Worm (Caenorhabditis elegans) whole organism, L1 larva: ENCODE data around the gene ggtb-1.
A peak's percentile ranks its signal among the peaks of the same experiment; 100 is the strongest.
"Not testable (repeated sequence)": the region's sequence is repeated elsewhere in the genome, so short reads cannot be mapped to it uniquely, and the experiment has no call there.

Experiments used
- C34B4.2 ChIP-seq: sonication (generic microtip); optimal IDR thresholded peaks from 2 replicates; lab custom pipeline; 2017; ENCODE audit warnings: mild to moderate bottlenecking, missing genetic modification characterization, missing compliant biosample characterization
- aha-1 ChIP-seq: fragments of 150-350 bp; optimal IDR thresholded peaks from 2 replicates; lab custom pipeline; 2014; ENCODE audit warnings: missing biosample characterization, missing genetic modification characterization
- ama-1 ChIP-seq: fragments of 150-350 bp; optimal IDR thresholded peaks from 2 replicates; lab custom pipeline; 2014
- blmp-1 ChIP-seq: fragments of 150-350 bp; optimal IDR thresholded peaks from 2 replicates; lab custom pipeline; 2014; ENCODE audit warnings: missing biosample characterization, missing genetic modification characterization
- ceh-8 ChIP-seq: fragments of 200-800 bp; sonication (Bioruptor generic); optimal IDR thresholded peaks from 2 replicates; lab custom pipeline; 2018; ENCODE audit warnings: mild to moderate bottlenecking, missing genetic modification characterization, moderate library complexity, missing compliant biosample characterization
- ceh-82 ChIP-seq, 3 experiments: fragments of 150-350 bp in 1 of 3; sonication (generic microtip) in 2 of 3; optimal IDR thresholded peaks; 2 replicates each; lab custom pipeline; 2014 to 2017; ENCODE audit warnings: missing biosample characterization in 3 of 3, missing genetic modification characterization in 3 of 3
- ceh-88 ChIP-seq: fragments of 200-800 bp; sonication (Bioruptor generic); IDR thresholded peaks from 2 replicates; pipeline ENCODE4 v1.3.6; 2022; ENCODE audit warnings: missing genetic modification characterization, missing compliant biosample characterization
- dsc-1 ChIP-seq: sonication (generic microtip); optimal IDR thresholded peaks from 2 replicates; lab custom pipeline; 2016; ENCODE audit warnings: mild to moderate bottlenecking, missing genetic modification characterization, missing compliant biosample characterization
- efl-1 ChIP-seq, 4 experiments: fragments of 150-350 bp; optimal IDR thresholded peaks in 3 of 4; peaks in 1 of 4; 1 replicate in 1 of 4; 2 replicates in 3 of 4; lab custom pipeline; 2014; ENCODE audit warnings: missing biosample characterization in 2 of 4, missing genetic modification characterization in 2 of 4, missing genetic modification reagents in 2 of 4
- elt-2 ChIP-seq: sonication (generic microtip); optimal IDR thresholded peaks from 2 replicates; lab custom pipeline; 2016; ENCODE audit warnings: missing genetic modification characterization, mild to moderate bottlenecking, inconsistent platforms, missing compliant biosample characterization, missing genetic modification reagents
- fkh-10 ChIP-seq: sonication (generic microtip); optimal IDR thresholded peaks from 2 replicates; lab custom pipeline; 2017; ENCODE audit warnings: missing biosample characterization, missing genetic modification reagents, missing genetic modification characterization
- fkh-4 ChIP-seq: sonication (generic microtip); optimal IDR thresholded peaks from 2 replicates; lab custom pipeline; 2016; ENCODE audit warnings: missing compliant biosample characterization, missing genetic modification characterization, borderline replicate concordance
- fos-1 ChIP-seq: fragments of 150-350 bp; optimal IDR thresholded peaks from 2 replicates; lab custom pipeline; 2014; ENCODE audit warnings: missing biosample characterization, missing genetic modification characterization
- grh-1 ChIP-seq: fragments of 200-800 bp; sonication (Bioruptor generic); IDR thresholded peaks from 2 replicates; pipeline ENCODE4 v1.3.6; 2022; ENCODE audit warnings: missing genetic modification reagents, missing genetic modification characterization, missing compliant biosample characterization
- lin-14 ChIP-seq: fragments of 200-800 bp; sonication (Bioruptor generic); optimal IDR thresholded peaks from 2 replicates; lab custom pipeline; 2018; ENCODE audit warnings: mild to moderate bottlenecking, missing genetic modification characterization, moderate library complexity, missing compliant biosample characterization
- lin-15B ChIP-seq: fragments of 150-350 bp; sonication (generic microtip); optimal IDR thresholded peaks from 3 replicates; lab custom pipeline; 2014; ENCODE audit warnings: missing biosample characterization, missing genetic modification characterization
- lin-35 ChIP-seq, 2 experiments: fragments of 150-350 bp; optimal IDR thresholded peaks; 2 replicates each; lab custom pipeline; 2014; ENCODE audit warnings: missing biosample characterization in 2 of 2, missing genetic modification characterization in 2 of 2, missing genetic modification reagents in 2 of 2
- lin-39 ChIP-seq: fragments of 150-350 bp; optimal IDR thresholded peaks from 2 replicates; lab custom pipeline; 2014; ENCODE audit warnings: missing biosample characterization, missing genetic modification reagents, missing genetic modification characterization
- lsy-2 ChIP-seq, 2 experiments: fragments of 150-350 bp; optimal IDR thresholded peaks; 2 replicates each; lab custom pipeline; 2014; ENCODE audit warnings: missing biosample characterization in 2 of 2, missing genetic modification characterization in 2 of 2
- mef-2 ChIP-seq: fragments of 150-350 bp; optimal IDR thresholded peaks from 2 replicates; lab custom pipeline; 2014; ENCODE audit warnings: missing biosample characterization, missing genetic modification characterization
- nhr-19 ChIP-seq: fragments of 200-800 bp; sonication (Bioruptor generic); conservative IDR thresholded peaks from 2 replicates; pipeline ENCODE4 v1.3.6; 2022; ENCODE audit warnings: missing genetic modification characterization, missing compliant biosample characterization
- nhr-20 ChIP-seq: sonication (generic microtip); optimal IDR thresholded peaks from 2 replicates; lab custom pipeline; 2016; ENCODE audit warnings: mild to moderate bottlenecking, missing genetic modification characterization, missing compliant biosample characterization
- nhr-47 ChIP-seq: sonication (generic microtip); optimal IDR thresholded peaks from 2 replicates; lab custom pipeline; 2016; ENCODE audit warnings: mild to moderate bottlenecking, missing genetic modification characterization, moderate library complexity, missing compliant biosample characterization
- nhr-71 ChIP-seq: sonication (generic microtip); optimal IDR thresholded peaks from 2 replicates; lab custom pipeline; 2016; ENCODE audit warnings: mild to moderate bottlenecking, missing genetic modification characterization, moderate library complexity, missing compliant biosample characterization
- nhr-76 ChIP-seq: sonication (generic microtip); optimal IDR thresholded peaks from 2 replicates; lab custom pipeline; 2017; ENCODE audit warnings: missing biosample characterization, missing genetic modification characterization
- nhr-77 ChIP-seq: fragments of 150-350 bp; optimal IDR thresholded peaks from 2 replicates; lab custom pipeline; 2014; ENCODE audit warnings: missing biosample characterization, missing genetic modification characterization
- nhr-84 ChIP-seq: sonication (generic microtip); optimal IDR thresholded peaks from 2 replicates; lab custom pipeline; 2017; ENCODE audit warnings: missing biosample characterization, missing genetic modification characterization
- nhr-85 ChIP-seq: sonication (generic microtip); peaks from one replicate; lab custom pipeline; 2016; ENCODE audit warnings: missing genetic modification characterization, inconsistent platforms, missing compliant biosample characterization
- nhr-90 ChIP-seq: sonication (generic microtip); optimal IDR thresholded peaks from 2 replicates; lab custom pipeline; 2016; ENCODE audit warnings: mild to moderate bottlenecking, missing genetic modification characterization, missing compliant biosample characterization; ENCODE audit not compliant: poor library complexity
- pqm-1 ChIP-seq: sonication (generic microtip); optimal IDR thresholded peaks from 3 replicates; lab custom pipeline; 2017; ENCODE audit warnings: missing biosample characterization, missing genetic modification characterization
- rnt-1 ChIP-seq: sonication (generic microtip); optimal IDR thresholded peaks from 2 replicates; lab custom pipeline; 2016; ENCODE audit warnings: mild to moderate bottlenecking, missing genetic modification characterization, moderate library complexity, missing compliant biosample characterization
- snpc-4 ChIP-seq: fragments of 150-350 bp; optimal IDR thresholded peaks from 2 replicates; lab custom pipeline; 2014; ENCODE audit warnings: missing biosample characterization, missing genetic modification characterization
- snu-23 ChIP-seq: sonication (generic microtip); optimal IDR thresholded peaks from 2 replicates; lab custom pipeline; 2016; ENCODE audit warnings: missing genetic modification characterization, missing compliant biosample characterization
- swsn-7 ChIP-seq: sonication (generic microtip); optimal IDR thresholded peaks from 2 replicates; lab custom pipeline; 2016; ENCODE audit warnings: missing genetic modification characterization, missing compliant biosample characterization
- unc-30 ChIP-seq: sonication (generic microtip); optimal IDR thresholded peaks from 2 replicates; lab custom pipeline; 2017; ENCODE audit warnings: missing biosample characterization, missing genetic modification characterization
- xbp-1 ChIP-seq: sonication (generic microtip); optimal IDR thresholded peaks from 2 replicates; lab custom pipeline; 2016; ENCODE audit warnings: missing genetic modification characterization, missing compliant biosample characterization
- zag-1 ChIP-seq: fragments of 150-350 bp; optimal IDR thresholded peaks from 2 replicates; lab custom pipeline; 2014; ENCODE audit warnings: missing biosample characterization, missing genetic modification characterization
- ztf-4 ChIP-seq: fragments of 150-350 bp; optimal IDR thresholded peaks from 2 replicates; lab custom pipeline; 2014; ENCODE audit warnings: missing biosample characterization, missing genetic modification characterization

The ggtb-1 gene

DNA sequence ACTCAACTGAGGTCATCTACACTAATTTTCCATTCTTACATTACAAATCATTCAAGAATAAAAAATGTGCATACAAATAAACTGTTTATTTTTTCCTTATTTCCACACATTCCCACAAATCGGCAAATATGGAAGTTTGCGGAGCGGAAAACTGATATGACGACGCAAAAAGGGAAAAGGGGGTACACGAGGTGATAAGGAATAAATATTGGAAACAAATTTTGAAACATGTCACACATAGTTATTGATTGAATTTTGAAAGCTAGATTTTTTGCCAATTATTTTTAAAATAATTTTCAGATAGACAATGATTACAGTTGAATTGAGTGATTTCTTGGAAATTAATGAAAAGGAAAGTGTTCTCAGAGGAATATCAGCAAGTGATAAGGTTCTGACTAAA, 5.0 kb upstream of the ggtb-1 start, which contains the start of gene viro-2:
viro-2 (plus strand) TSS at position 301 of the 400 bp plus-strand sequence.
- TF ChIP-seq nhr-76, nhr-71, nhr-77 (tag; lab: Kevin White, UChicago): not testable (repeated sequence)

DNA sequence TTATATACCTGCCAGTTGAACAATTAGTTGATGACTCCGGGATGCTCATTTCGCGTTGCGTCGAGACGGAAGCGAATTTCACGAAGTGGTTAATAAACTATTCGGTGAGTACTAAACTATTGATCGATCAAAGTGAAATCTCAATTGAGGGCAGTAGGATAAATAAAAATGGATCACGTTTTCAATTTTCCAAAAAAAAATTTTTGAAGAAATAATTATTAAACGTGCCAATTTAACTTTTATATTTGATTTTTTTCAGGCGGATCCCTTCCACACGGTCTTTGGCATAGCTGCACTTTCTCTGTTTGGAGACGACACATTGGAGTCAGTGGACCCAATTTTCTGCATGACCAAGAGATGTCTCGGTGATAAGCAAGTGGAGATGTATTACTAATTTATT, 2.4 kb downstream of the ggtb-1 start, which contains the start of gene B0280.17:
B0280.17 (minus strand) TSS at position 101 of the 400 bp plus-strand sequence.
- TF ChIP-seq nhr-84 (no peak), ceh-8 (GFP tag; lab: Kevin White, UChicago) (no peak), nhr-90 (no peak), unc-30 (no peak), swsn-7 (tag; lab: Kevin White, UChicago) (no peak), blmp-1 (no peak), nhr-77 (tag; lab: Kevin White, UChicago) (no peak), fkh-4 (tag; lab: Kevin White, UChicago) (no peak), efl-1 (optimal IDR thresholded peaks at IDR 0.05; lab: Kevin White, UChicago) (no peak), efl-1 (GFP tag; optimal IDR thresholded peaks at IDR 0.05 in 1 of 2; lab: Kevin White, UChicago) (no peak), C34B4.2 (tag; lab: Kevin White, UChicago) (no peak), lin-39 (tag; lab: Kevin White, UChicago) (no peak), dsc-1 (tag; lab: Kevin White, UChicago) (no peak), fkh-10 (GFP tag; lab: Kevin White, UChicago) (no peak), mef-2 (tag; lab: Kevin White, UChicago) (no peak), fos-1 (tag; lab: Kevin White, UChicago) (no peak), aha-1 (tag; lab: Kevin White, UChicago) (no peak), pqm-1 (tag; lab: Kevin White, UChicago) (no peak)

DNA sequence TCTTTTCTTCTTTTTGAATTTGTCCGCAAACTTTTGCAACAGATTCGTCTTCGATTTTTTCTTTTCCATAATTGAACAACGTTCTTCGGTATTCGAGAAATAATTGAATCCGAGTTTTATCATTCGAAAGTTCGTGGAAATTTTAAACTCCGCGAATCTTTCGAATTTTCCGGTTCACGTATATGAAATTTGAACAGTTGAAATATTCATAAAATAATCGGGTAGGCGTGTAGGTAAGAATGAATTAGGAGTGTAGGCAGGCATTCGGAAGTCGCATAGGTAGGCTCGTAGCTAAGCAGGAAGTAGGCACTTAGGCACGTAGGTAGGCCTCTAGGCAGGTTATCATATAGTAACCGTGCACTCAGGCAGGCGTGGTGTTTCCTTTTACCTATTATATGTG, 4.6 kb downstream of the ggtb-1 start, which contains the start of gene B0280.11:
B0280.11 (minus strand) TSS at position 101 of the 400 bp plus-strand sequence.
- TF ChIP-seq pqm-1 (tag; lab: Kevin White, UChicago) (no peak), efl-1 (optimal IDR thresholded peaks at IDR 0.05; lab: Kevin White, UChicago) (no peak), efl-1 (GFP tag; optimal IDR thresholded peaks at IDR 0.05 in 1 of 2; lab: Kevin White, UChicago) (peak in 1 of 2 experiments; percentile 39)

- no peak for TF ChIP-seq zag-1
- TF ChIP-seq nhr-47 = peak; percentile 70
- TF ChIP-seq snu-23 (GFP tag; lab: Kevin White, UChicago) = peak; percentile 66
- no peak for TF ChIP-seq dsc-1 (tag; lab: Kevin White, UChicago)
- TF ChIP-seq snpc-4 (tag; lab: Kevin White, UChicago) = peak; percentile 97
- TF ChIP-seq nhr-19 (GFP tag; lab: Robert Waterston, UW) = peak; percentile 79
- TF ChIP-seq nhr-85 (tag; lab: Kevin White, UChicago) = peak; percentile 94
- TF ChIP-seq swsn-7 (tag; lab: Kevin White, UChicago) = peak; percentile 39
- peak in 1 of 2 experiments; percentile 41 for TF ChIP-seq lsy-2 (tag; optimal IDR thresholded peaks at IDR 0.05; lab: Kevin White, UChicago)
- TF ChIP-seq ztf-4 (tag; lab: Kevin White, UChicago) = no peak
- no peak for TF ChIP-seq lin-15B (tag; lab: Kevin White, UChicago)
- peak; percentile 83 for TF ChIP-seq nhr-90
- peak; percentile 57 for TF ChIP-seq nhr-20
- TF ChIP-seq ceh-88 (GFP tag; lab: Robert Waterston, UW) = peak; percentile 41; the same call in 1 of the 2 replicates
- peak; percentile 44 for TF ChIP-seq lin-14 (GFP tag; lab: Kevin White, UChicago)
- peak; percentile 75 for TF ChIP-seq nhr-71 (tag; lab: Kevin White, UChicago)
- TF ChIP-seq nhr-84 = no peak
- peak in 2 of 3 experiments; percentile 0 to 18 for TF ChIP-seq ceh-82 (tag; optimal IDR thresholded peaks at IDR 0.05; lab: Kevin White, UChicago)
- peak; percentile 28 to 43 for TF ChIP-seq efl-1 (optimal IDR thresholded peaks at IDR 0.05; lab: Kevin White, UChicago)
- TF ChIP-seq efl-1 (GFP tag; optimal IDR thresholded peaks at IDR 0.05 in 1 of 2; lab: Kevin White, UChicago) = peak in 1 of 2 experiments; percentile 62
- peak; percentile 43 for TF ChIP-seq ama-1 (lab: Kevin White, UChicago)
- TF ChIP-seq xbp-1 (tag; lab: Kevin White, UChicago) = peak; percentile 23
- TF ChIP-seq elt-2 = peak; percentile 46
- TF ChIP-seq grh-1 (GFP tag; lab: Robert Waterston, UW) = peak; percentile 67
- TF ChIP-seq rnt-1 (tag; lab: Kevin White, UChicago) = peak; percentile 66
- peak; percentile 1 to 42 for TF ChIP-seq lin-35 (GFP tag; optimal IDR thresholded peaks at IDR 0.05; lab: Kevin White, UChicago)
- TF ChIP-seq fos-1 (tag; lab: Kevin White, UChicago) = no peak
Observed at ce11 chrIII:7140228-7140710, 6.7 kb downstream of the ggtb-1 start.
